Fruit fly (Drosophila melanogaster): ENCODE data around the gene Cht7.

Gene Cht7

DNA sequence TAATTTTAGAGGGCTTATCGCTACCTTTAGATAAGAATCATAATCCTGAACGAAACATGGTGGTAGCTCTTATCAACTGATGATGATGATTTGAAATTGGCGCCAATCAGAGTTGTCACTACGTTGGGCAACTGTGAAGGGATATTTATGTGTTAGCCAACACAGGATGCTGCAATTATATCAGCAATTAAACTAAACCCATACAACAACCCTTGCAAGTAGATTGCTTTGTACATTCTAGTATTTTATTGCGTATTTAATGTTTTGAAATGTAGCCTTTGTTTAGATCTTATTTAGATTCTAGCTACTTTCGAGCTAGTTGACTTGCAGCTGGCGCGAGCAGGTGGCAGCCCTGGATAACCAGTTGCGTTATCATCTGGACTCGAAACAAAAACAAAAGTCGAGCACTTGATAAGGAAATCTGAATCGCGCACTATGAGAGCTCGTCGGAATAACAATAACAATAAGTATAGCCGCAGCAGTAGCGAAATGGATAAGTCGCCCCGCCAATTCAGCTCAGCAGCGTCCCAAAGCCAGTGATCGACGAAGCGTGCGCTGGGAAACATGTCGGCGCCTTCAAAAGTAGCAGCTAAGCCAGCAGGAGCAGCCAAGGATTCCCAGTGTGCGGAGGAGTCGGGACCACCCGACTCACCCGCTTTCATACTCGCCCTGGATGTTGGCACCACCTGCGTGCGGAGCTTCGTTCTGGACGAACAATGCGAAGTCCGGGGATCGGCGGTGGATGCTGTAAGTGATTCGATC lies 54.5 kb downstream of the Cht7 start, which contains the start of gene CG1271 (continued):
- TF ChIP-seq CG14050 (GFP tag; IDR thresholded peaks at IDR 0.05) = 0 out of 3 replicates have a peak, but pooled peaks have one; percentile 11
- TF ChIP-seq Mrtf (GFP tag; IDR thresholded peaks at IDR 0.05) = peak; percentile 55; the same call in 2 of the 3 replicates
- 0 out of 3 replicates have a peak, but pooled peaks have one; percentile 28 for TF ChIP-seq mld (GFP tag; IDR thresholded peaks at IDR 0.05; ENCODE audit: partially characterized antibody)
- peak; percentile 81 for TF ChIP-seq Fer1 (GFP tag; optimal IDR thresholded peaks at IDR 0.05)
- peak; percentile 84 for TF ChIP-seq hkb (optimal IDR thresholded peaks at IDR 0.05)
- peak; percentile 59 for TF ChIP-seq hkb (GFP tag; IDR thresholded peaks at IDR 0.05)
- TF ChIP-seq HLH4C (GFP tag; IDR thresholded peaks at IDR 0.05; ENCODE audit: partially characterized antibody) = no peak
- TF ChIP-seq CG10462 (GFP tag; optimal IDR thresholded peaks at IDR 0.05) = no peak
- TF ChIP-seq CG1603 (tag; optimal IDR thresholded peaks at IDR 0.05) = peak; percentile 73
- peak; percentile 72 for TF ChIP-seq HLH54F (GFP tag; optimal IDR thresholded peaks at IDR 0.05)
- no peak; the same call in 1 of the 2 replicates for TF ChIP-seq CG10366 (GFP tag; IDR thresholded peaks at IDR 0.05)
- peak; percentile 23 for TF ChIP-seq CG8281 (tag; optimal IDR thresholded peaks at IDR 0.05)
- peak; percentile 51 for TF ChIP-seq ERR (GFP tag; optimal IDR thresholded peaks at IDR 0.05)
- TF ChIP-seq CG8359 (GFP tag; optimal IDR thresholded peaks at IDR 0.05; ENCODE audit: borderline replicate concordance) = no peak
- TF ChIP-seq PHDP (tag; optimal IDR thresholded peaks at IDR 0.05) = peak; percentile 42
- TF ChIP-seq knrl (GFP tag; IDR thresholded peaks at IDR 0.05; ENCODE audit: partially characterized antibody) = peak; percentile 26; the same call in 1 of the 3 replicates
- TF ChIP-seq CG14710 (tag; optimal IDR thresholded peaks at IDR 0.05) = peak; percentile 92
- peak; percentile 73 for TF ChIP-seq mam (GFP tag; optimal IDR thresholded peaks at IDR 0.05)
- TF ChIP-seq her (GFP tag; optimal IDR thresholded peaks at IDR 0.05) = peak; percentile 51
- TF ChIP-seq Chrac-16 (GFP tag; optimal IDR thresholded peaks at IDR 0.05) = peak; percentile 57
- peak; percentile 41 for TF ChIP-seq emc (GFP tag; optimal IDR thresholded peaks at IDR 0.05)
- peak; percentile 12 for TF ChIP-seq Dek (tag; optimal IDR thresholded peaks at IDR 0.05)
- TF ChIP-seq gt (GFP tag; IDR thresholded peaks at IDR 0.05) = no peak
- TF ChIP-seq CG17359 (tag; optimal IDR thresholded peaks at IDR 0.05) = peak; percentile 60
- no peak for TF ChIP-seq Nf-YA (GFP tag; IDR thresholded peaks at IDR 0.05)
- TF ChIP-seq CG18476 (GFP tag; optimal IDR thresholded peaks at IDR 0.05) = peak; percentile 52
- TF ChIP-seq GATAe (GFP tag; conservative IDR thresholded peaks at IDR 0.05) = peak; percentile 80
- TF ChIP-seq Hr78 (GFP tag; optimal IDR thresholded peaks at IDR 0.05) = no peak
- peak; percentile 10 for TF ChIP-seq CG10274 (GFP tag; optimal IDR thresholded peaks at IDR 0.05)
- TF ChIP-seq CG30431 (GFP tag; optimal IDR thresholded peaks at IDR 0.05) = no peak
- TF ChIP-seq CG11560 (tag; IDR thresholded peaks at IDR 0.05) = no peak
- peak; percentile 71 for TF ChIP-seq CG2712 (tag; optimal IDR thresholded peaks at IDR 0.05)
- TF ChIP-seq chn (GFP tag; optimal IDR thresholded peaks at IDR 0.05) = peak; percentile 53
- TF ChIP-seq peb (GFP tag; IDR thresholded peaks at IDR 0.05) = peak; percentile 28; the same call in 1 of the 2 replicates
- TF ChIP-seq klu (GFP tag; IDR thresholded peaks at IDR 0.05) = no peak
- peak; percentile 61 to 68 for TF ChIP-seq Pdp1 (GFP tag; optimal IDR thresholded peaks at IDR 0.05)
- peak; percentile 88 for TF ChIP-seq stwl (tag; optimal IDR thresholded peaks at IDR 0.05)
- TF ChIP-seq NC2β (GFP tag; optimal IDR thresholded peaks at IDR 0.05) = peak; percentile 27
- TF ChIP-seq CG12391 (tag; optimal IDR thresholded peaks at IDR 0.05) = peak; percentile 68
- TF ChIP-seq tx (GFP tag; optimal IDR thresholded peaks at IDR 0.05) = peak; percentile 58
- TF ChIP-seq jigr1 (GFP tag; IDR thresholded peaks at IDR 0.05) = no peak
- no peak for TF ChIP-seq fru (optimal IDR thresholded peaks at IDR 0.05)
- TF ChIP-seq Rx (GFP tag; IDR thresholded peaks at IDR 0.05) = peak; percentile 25; the same call in 1 of the 2 replicates
- peak; percentile 62 for TF ChIP-seq HmgZ (tag; optimal IDR thresholded peaks at IDR 0.05)
- peak; percentile 12 for TF ChIP-seq Atf3 (GFP tag; optimal IDR thresholded peaks at IDR 0.05)
- peak; percentile 66 for TF ChIP-seq ssp (GFP tag; IDR thresholded peaks at IDR 0.05)
- no peak for TF ChIP-seq Tbp (GFP tag; optimal IDR thresholded peaks at IDR 0.05)
- TF ChIP-seq dm (GFP tag; optimal IDR thresholded peaks at IDR 0.05) = peak; percentile 18
- TF ChIP-seq Dref (GFP tag; IDR thresholded peaks at IDR 0.05) = 0 out of 2 replicates have a peak, but pooled peaks have one; percentile 16

Measured in whole organism, embryonic.